Worm (Caenorhabditis elegans) whole organism, L3 larva: ENCODE data around the gene scav-2.

Experiments
- ama-1 ChIP-seq: fragments of 150-350 bp; optimal IDR thresholded peaks from 2 replicates; lab custom pipeline; 2018
- daf-12 ChIP-seq: fragments of 150-350 bp; optimal IDR thresholded peaks from 2 replicates; lab custom pipeline; 2014; ENCODE audit warnings: missing biosample characterization, missing genetic modification reagents, missing genetic modification characterization
- nhr-11 ChIP-seq: fragments of 150-350 bp; optimal IDR thresholded peaks from 2 replicates; lab custom pipeline; 2014; ENCODE audit warnings: missing biosample characterization, missing genetic modification characterization

ce11 chrIII:13565972-13566371, 10.8 kb upstream of the scav-2 start:
- no peak for TF ChIP-seq ama-1
- no peak for TF ChIP-seq daf-12
- TF ChIP-seq nhr-11 (tag; lab: Kevin White, UChicago): no peak
